Fruit fly (Drosophila melanogaster) S2 (cell line): ENCODE results near the gene Usp16-45.

Source experiments
- CG8478 ChIP-seq: fragments of >200 bp; optimal IDR thresholded peaks from 2 replicates; lab custom pipeline; 2018
- CTCF ChIP-seq, 2 experiments: fragments of >200 bp; optimal IDR thresholded peaks; 2 replicates each; lab custom pipeline; 2018

dm6 chrX:5382539-5382938 lies 38.8 kb upstream of the Usp16-45 start:
- TF ChIP-seq CTCF (optimal IDR thresholded peaks at IDR 0.05; lab: Kevin White, UChicago) (no peak), CG8478 (lab: Kevin White, UChicago) (no peak)
